Worm (Caenorhabditis elegans) whole organism, L4 larva: Measurements from ENCODE around the gene K11C4.1.

Experiments
- F37D6.2 ChIP-seq: sonication (generic microtip); optimal IDR thresholded peaks from 2 replicates; lab custom pipeline; 2016; ENCODE audit warnings: mild to moderate bottlenecking, missing genetic modification characterization, missing compliant biosample characterization
- F44E2.7 ChIP-seq: fragments of 200-800 bp; sonication (Bioruptor generic); IDR thresholded peaks from 2 replicates; pipeline ENCODE4 v2.1.2; 2022; ENCODE audit warnings: missing genetic modification characterization, missing compliant biosample characterization
- Y75B8A.6 ChIP-seq: fragments of 200-800 bp; sonication (Bioruptor generic); IDR thresholded peaks from 2 replicates; pipeline ENCODE4 v1.3.6; 2022; ENCODE audit warnings: missing genetic modification reagents, missing genetic modification characterization, missing compliant biosample characterization
- ZK337.2 ChIP-seq: fragments of 200-800 bp; sonication (Bioruptor generic); IDR thresholded peaks from 2 replicates; pipeline ENCODE4 v1.3.6; 2022; ENCODE audit warnings: missing genetic modification reagents, missing genetic modification characterization, missing compliant biosample characterization
- aha-1 ChIP-seq: fragments of 150-350 bp; peaks from one replicate; lab custom pipeline; 2014; ENCODE audit warnings: missing biosample characterization, missing genetic modification characterization
- aly-2 ChIP-seq: sonication (generic microtip); optimal IDR thresholded peaks from 2 replicates; lab custom pipeline; 2018; ENCODE audit warnings: missing biosample characterization, missing genetic modification characterization
- ama-1 ChIP-seq: fragments of 150-350 bp; optimal IDR thresholded peaks from 2 replicates; lab custom pipeline; 2014; ENCODE audit warnings: inconsistent platforms, mixed read lengths
- arid-1 ChIP-seq: fragments of 200-800 bp; sonication (Bioruptor generic); conservative IDR thresholded peaks from 2 replicates; pipeline ENCODE4 v1.3.6; 2022; ENCODE audit warnings: missing genetic modification reagents, missing genetic modification characterization, missing compliant biosample characterization
- attf-4 ChIP-seq: sonication (generic microtip); optimal IDR thresholded peaks from 3 replicates; lab custom pipeline; 2017; ENCODE audit warnings: missing biosample characterization, missing genetic modification characterization
- ceh-28 ChIP-seq: fragments of 150-350 bp; optimal IDR thresholded peaks from 2 replicates; lab custom pipeline; 2014; ENCODE audit warnings: missing biosample characterization, missing genetic modification reagents, missing genetic modification characterization
- ceh-32 ChIP-seq: sonication (generic microtip); optimal IDR thresholded peaks from 2 replicates; lab custom pipeline; 2016; ENCODE audit warnings: mild to moderate bottlenecking, missing genetic modification characterization, missing compliant biosample characterization; ENCODE audit not compliant: poor library complexity
- ceh-82 ChIP-seq: sonication (generic microtip); optimal IDR thresholded peaks from 2 replicates; lab custom pipeline; 2017; ENCODE audit warnings: missing biosample characterization, missing genetic modification characterization
- daf-16 ChIP-seq, 3 experiments: sonication (generic microtip); optimal IDR thresholded peaks; 2 replicates each; lab custom pipeline; 2016 to 2017; ENCODE audit warnings: missing genetic modification characterization in 3 of 3, missing genetic modification reagents in 3 of 3, mild to moderate bottlenecking in 2 of 3, missing compliant biosample characterization in 2 of 3, missing biosample characterization in 1 of 3, moderate library complexity in 1 of 3
- daf-8 ChIP-seq: fragments of 200-800 bp; sonication (Bioruptor generic); IDR thresholded peaks from 2 replicates; pipeline ENCODE4 v1.3.6; 2022; ENCODE audit warnings: missing genetic modification characterization, missing compliant biosample characterization
- dmd-8 ChIP-seq: fragments of 200-800 bp; sonication (Bioruptor generic); IDR thresholded peaks from 2 replicates; pipeline ENCODE4 v1.3.6; 2022; ENCODE audit warnings: missing genetic modification characterization, missing compliant biosample characterization
- dmd-9 ChIP-seq: fragments of 200-800 bp; sonication (Bioruptor generic); IDR thresholded peaks from 2 replicates; pipeline ENCODE4 v1.3.6; 2022; ENCODE audit warnings: missing genetic modification reagents, missing genetic modification characterization, missing compliant biosample characterization
- egl-27 ChIP-seq: sonication (generic microtip); optimal IDR thresholded peaks from 3 replicates; lab custom pipeline; 2017; ENCODE audit warnings: missing biosample characterization, missing genetic modification reagents, missing genetic modification characterization
- fkh-10 ChIP-seq: fragments of 150-350 bp; optimal IDR thresholded peaks from 2 replicates; lab custom pipeline; 2014; ENCODE audit warnings: missing biosample characterization, missing genetic modification reagents, missing genetic modification characterization
- gei-8 ChIP-seq: fragments of 200-800 bp; sonication (Bioruptor generic); optimal IDR thresholded peaks from 2 replicates; lab custom pipeline; 2018; ENCODE audit warnings: mild to moderate bottlenecking, missing genetic modification characterization, missing compliant biosample characterization
- hif-1 ChIP-seq, 2 experiments: sonication (generic microtip); optimal IDR thresholded peaks; 2 replicates each; lab custom pipeline; 2016 to 2017; ENCODE audit warnings: missing compliant biosample characterization in 2 of 2, missing genetic modification characterization in 2 of 2, missing genetic modification reagents in 2 of 2, missing genotype in 2 of 2, mild to moderate bottlenecking in 1 of 2
- hlh-30 ChIP-seq: sonication (generic microtip); optimal IDR thresholded peaks from 2 replicates; lab custom pipeline; 2017; ENCODE audit warnings: antibody characterized with exemption, mild to moderate bottlenecking, missing genetic modification characterization, missing compliant biosample characterization; ENCODE audit not compliant: insufficient read depth
- hmg-1.1 ChIP-seq: fragments of 200-800 bp; sonication (Bioruptor generic); IDR thresholded peaks from 2 replicates; pipeline ENCODE4 v1.3.6; 2022; ENCODE audit warnings: missing genetic modification reagents, missing genetic modification characterization, missing compliant biosample characterization
- lin-15B ChIP-seq: fragments of 150-350 bp; sonication (generic microtip); optimal IDR thresholded peaks from 3 replicates; lab custom pipeline; 2014; ENCODE audit warnings: missing biosample characterization, missing genetic modification characterization
- lsy-2 ChIP-seq, 2 experiments: fragments of 150-350 bp in 1 of 2; sonication (generic microtip) in 1 of 2; optimal IDR thresholded peaks; 2 replicates each; lab custom pipeline; 2014 to 2017; ENCODE audit warnings: missing biosample characterization in 2 of 2, missing genetic modification characterization in 2 of 2
- madf-5 ChIP-seq, 2 experiments: fragments of 200-800 bp; sonication (Bioruptor generic); IDR thresholded peaks; 2 replicates each; pipeline ENCODE4 v1.3.6; 2022; ENCODE audit warnings: missing compliant biosample characterization in 2 of 2, missing genetic modification characterization in 2 of 2
- mdl-1 ChIP-seq, 2 experiments: fragments of 150-350 bp in 1 of 2; sonication (generic microtip) in 1 of 2; optimal IDR thresholded peaks; 2 replicates each; lab custom pipeline; 2014 to 2017; ENCODE audit warnings: missing biosample characterization in 2 of 2, missing genetic modification characterization in 2 of 2
- mdt-29 ChIP-seq: fragments of 200-800 bp; sonication (Bioruptor generic); IDR thresholded peaks from 2 replicates; pipeline ENCODE4 v1.3.6; 2022; ENCODE audit warnings: missing genetic modification reagents, missing genetic modification characterization, missing compliant biosample characterization
- mep-1 ChIP-seq: fragments of 150-350 bp; sonication (generic microtip); optimal IDR thresholded peaks from 3 replicates; lab custom pipeline; 2014; ENCODE audit warnings: missing biosample characterization, missing genetic modification characterization
- mxl-3 ChIP-seq: fragments of 200-800 bp; sonication (Bioruptor generic); optimal IDR thresholded peaks from 2 replicates; lab custom pipeline; 2018; ENCODE audit warnings: mild to moderate bottlenecking, missing genetic modification characterization, missing compliant biosample characterization
- nhr-10 ChIP-seq: fragments of 150-350 bp; optimal IDR thresholded peaks from 2 replicates; lab custom pipeline; 2014; ENCODE audit warnings: missing biosample characterization, missing genetic modification characterization
- nhr-102 ChIP-seq: sonication (generic microtip); optimal IDR thresholded peaks from 2 replicates; lab custom pipeline; 2016; ENCODE audit warnings: mild to moderate bottlenecking, missing genetic modification characterization, moderate library complexity, missing compliant biosample characterization
- nhr-11 ChIP-seq: fragments of 150-350 bp; optimal IDR thresholded peaks from 2 replicates; lab custom pipeline; 2014; ENCODE audit warnings: missing biosample characterization, missing genetic modification characterization
- nhr-237 ChIP-seq: sonication (generic microtip); optimal IDR thresholded peaks from 2 replicates; lab custom pipeline; 2017; ENCODE audit warnings: missing biosample characterization, missing genetic modification characterization
- nhr-28 ChIP-seq: fragments of 150-350 bp; optimal IDR thresholded peaks from 2 replicates; lab custom pipeline; 2014; ENCODE audit warnings: missing biosample characterization, missing genetic modification characterization
- nhr-48 ChIP-seq: sonication (generic microtip); optimal IDR thresholded peaks from 2 replicates; lab custom pipeline; 2016; ENCODE audit warnings: mild to moderate bottlenecking, missing genetic modification characterization, missing compliant biosample characterization
- nhr-6 ChIP-seq: fragments of 150-350 bp; optimal IDR thresholded peaks from 2 replicates; lab custom pipeline; 2014; ENCODE audit warnings: missing biosample characterization, missing genetic modification characterization
- nhr-77 ChIP-seq: fragments of 150-350 bp; optimal IDR thresholded peaks from 2 replicates; lab custom pipeline; 2014; ENCODE audit warnings: missing biosample characterization, missing genetic modification characterization
- pha-4 ChIP-seq, 2 experiments: fragments of 150-350 bp in 1 of 2; fragments of 200-800 bp in 1 of 2; sonication (Bioruptor generic) in 1 of 2; IDR thresholded peaks in 1 of 2; optimal IDR thresholded peaks in 1 of 2; 2 replicates each; pipeline versions ENCODE4 v1.3.6 to Lab custom; 2014 to 2022; ENCODE audit warnings: missing genetic modification characterization in 2 of 2, missing genetic modification reagents in 2 of 2, missing biosample characterization in 1 of 2, missing compliant biosample characterization in 1 of 2
- sdz-12 ChIP-seq: fragments of 200-800 bp; sonication (Bioruptor generic); optimal IDR thresholded peaks from 2 replicates; lab custom pipeline; 2018; ENCODE audit warnings: mild to moderate bottlenecking, missing genetic modification characterization, missing compliant biosample characterization
- skn-1 ChIP-seq: fragments of 150-350 bp; optimal IDR thresholded peaks from 2 replicates; lab custom pipeline; 2014; ENCODE audit warnings: missing biosample characterization, missing genetic modification characterization
- unc-130 ChIP-seq: sonication (generic microtip); optimal IDR thresholded peaks from 2 replicates; lab custom pipeline; 2016; ENCODE audit warnings: missing genetic modification reagents, missing genetic modification characterization, missing compliant biosample characterization
- unc-62 ChIP-seq, 3 experiments: fragments of 150-350 bp in 1 of 3; sonication (generic microtip); optimal IDR thresholded peaks in 2 of 3; peaks in 1 of 3; 1 replicate in 1 of 3; 2 replicates in 2 of 3; lab custom pipeline; 2014 to 2017; ENCODE audit warnings: missing biosample characterization in 3 of 3, missing genetic modification characterization in 3 of 3, missing genetic modification reagents in 3 of 3, missing genotype in 1 of 3
- vab-7 ChIP-seq: fragments of 200-800 bp; sonication (Bioruptor generic); IDR thresholded peaks from 2 replicates; pipeline ENCODE4 v1.3.6; 2022; ENCODE audit warnings: missing genetic modification reagents, missing genetic modification characterization, missing compliant biosample characterization
- ztf-11 ChIP-seq: fragments of 150-350 bp; optimal IDR thresholded peaks from 2 replicates; lab custom pipeline; 2014; ENCODE audit warnings: missing biosample characterization, missing genetic modification characterization

K11C4.1 gene

DNA sequence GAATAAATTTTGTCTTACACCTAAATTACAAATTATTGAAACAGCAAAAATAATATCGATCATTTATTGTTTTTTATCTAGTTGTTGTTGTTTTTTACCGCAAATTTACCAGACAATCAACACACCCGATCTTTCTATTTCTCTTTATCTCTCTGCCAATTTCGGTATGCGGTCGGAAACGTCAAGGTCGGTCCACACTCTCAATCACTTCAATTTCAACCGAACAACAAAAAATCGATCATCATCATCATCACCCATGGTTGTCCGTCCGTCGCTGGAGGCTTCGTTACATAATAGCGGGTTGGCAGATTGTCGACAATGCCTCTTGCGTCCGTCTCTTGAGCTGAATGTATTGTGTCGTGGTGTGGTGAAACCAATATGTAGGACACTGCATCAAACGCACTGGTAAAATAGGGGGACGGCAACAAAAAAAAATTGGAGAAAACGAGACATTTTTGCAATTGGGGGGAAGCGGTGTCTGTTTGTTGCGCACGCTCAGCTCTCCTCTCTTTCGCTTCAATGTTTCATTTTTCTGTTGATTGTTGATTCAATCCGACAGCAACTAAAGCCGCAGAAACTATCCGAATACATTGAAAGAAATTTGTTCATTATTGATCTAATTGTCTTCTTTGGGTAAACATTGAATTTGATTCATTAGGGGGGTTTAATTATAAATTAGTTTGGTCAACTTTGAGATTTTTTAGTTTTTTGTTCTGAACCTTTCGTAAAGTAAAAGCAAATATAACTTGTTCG lies 19.9 kb upstream of the K11C4.1 start:
- TF ChIP-seq sdz-12 (GFP tag; lab: Kevin White, UChicago) (no peak), F37D6.2 (tag; lab: Kevin White, UChicago) (no peak), aha-1 (tag; lab: Kevin White, UChicago) (no peak), skn-1 (tag; lab: Kevin White, UChicago) (no peak), pha-4 (GFP tag; IDR thresholded peaks at IDR 0.05; lab: Robert Waterston, UW) (no peak), pha-4 (tag; optimal IDR thresholded peaks at IDR 0.05; lab: Kevin White, UChicago) (peak; percentile 58), lsy-2 (tag; optimal IDR thresholded peaks at IDR 0.05; lab: Kevin White, UChicago) (peak in 1 of 2 experiments; percentile 8), mxl-3 (peak; percentile 0), hmg-1.1 (GFP tag; lab: Robert Waterston, UW) (peak; percentile 28; the same call in 1 of the 2 replicates), fkh-10 (GFP tag; lab: Kevin White, UChicago) (no peak), nhr-11 (tag; lab: Kevin White, UChicago) (no peak), ceh-28 (tag; lab: Kevin White, UChicago) (no peak), unc-62 (GFP tag; optimal IDR thresholded peaks at IDR 0.05 in 1 of 2; lab: Kevin White, UChicago) (peak in 1 of 2 experiments; percentile 95), unc-62 (tag; optimal IDR thresholded peaks at IDR 0.05; lab: Kevin White, UChicago) (no peak), Y75B8A.6 (no peak), mep-1 (peak; percentile 19), mdt-29 (GFP tag; lab: Robert Waterston, UW) (no peak), dmd-9 (GFP tag; lab: Robert Waterston, UW) (0 out of 2 replicates have a peak, but pooled peaks have one; percentile 40), dmd-8 (GFP tag; lab: Robert Waterston, UW) (no peak), nhr-237 (tag; lab: Kevin White, UChicago) (no peak), ceh-82 (tag; lab: Kevin White, UChicago) (no peak), hlh-30 (tag; lab: Kevin White, UChicago) (no peak), ama-1 (no peak), mdl-1 (tag; optimal IDR thresholded peaks at IDR 0.05; lab: Kevin White, UChicago) (no peak), lin-15B (tag; lab: Kevin White, UChicago) (no peak)

DNA sequence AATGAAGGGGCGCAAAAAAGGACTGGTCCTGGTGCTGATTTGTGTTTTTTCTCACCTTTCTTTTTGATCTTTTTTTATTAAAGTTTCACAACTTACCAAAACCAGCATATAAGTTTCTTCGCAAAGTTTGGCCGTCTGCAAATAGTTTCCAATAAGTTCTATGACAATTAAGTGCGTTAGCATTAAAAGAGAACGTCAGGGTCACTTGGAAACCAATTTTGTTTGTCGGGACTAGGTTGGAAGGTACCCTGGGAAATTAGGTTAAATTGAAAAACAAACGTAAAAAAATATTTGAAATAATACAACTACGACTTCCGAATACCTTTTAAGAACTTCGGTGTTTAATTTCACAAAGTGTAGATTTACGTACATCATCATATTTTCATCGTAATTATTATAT lies 18.2 kb upstream of the K11C4.1 start:
- no peak for TF ChIP-seq hmg-1.1 (GFP tag; lab: Robert Waterston, UW)
- no peak for TF ChIP-seq fkh-10 (GFP tag; lab: Kevin White, UChicago)
- no peak for TF ChIP-seq nhr-77 (tag; lab: Kevin White, UChicago)
- peak; percentile 67 for TF ChIP-seq aha-1 (tag; lab: Kevin White, UChicago)
- TF ChIP-seq unc-62 (GFP tag; optimal IDR thresholded peaks at IDR 0.05 in 1 of 2; lab: Kevin White, UChicago) = peak in 1 of 2 experiments; percentile 98
- no peak for TF ChIP-seq unc-62 (tag; optimal IDR thresholded peaks at IDR 0.05; lab: Kevin White, UChicago)

DNA sequence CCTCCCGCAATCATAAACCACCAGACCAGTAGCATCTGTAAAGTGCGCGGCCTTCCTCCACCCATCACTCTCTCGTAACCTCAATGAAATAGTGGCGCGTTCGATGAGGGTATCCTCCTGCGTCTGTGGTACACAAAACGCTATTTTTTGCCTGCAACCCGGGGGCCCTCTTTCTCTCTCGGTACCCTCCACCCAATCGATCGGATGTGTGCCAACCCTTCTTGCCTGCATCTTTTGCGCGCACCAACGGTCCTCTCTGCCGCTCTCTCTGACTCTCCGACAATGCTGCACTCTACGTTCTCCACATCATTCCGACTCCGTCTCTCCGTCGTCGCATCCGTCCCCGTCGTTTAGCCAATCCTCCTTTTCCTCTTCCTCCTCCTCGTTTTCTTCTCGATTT lies 17.3 kb upstream of the K11C4.1 start:
- TF ChIP-seq nhr-48 (tag; lab: Kevin White, UChicago) (peak; percentile 30), F44E2.7 (GFP tag; lab: Robert Waterston, UW) (no peak), ama-1 (no peak), aly-2 (no peak), unc-130 (GFP tag; lab: Kevin White, UChicago) (no peak), ZK337.2 (GFP tag; lab: Robert Waterston, UW) (no peak), nhr-10 (no peak), daf-16 (GFP tag; optimal IDR thresholded peaks at IDR 0.05; lab: Kevin White, UChicago) (peak in 1 of 2 experiments; percentile 62), daf-16 (tag; optimal IDR thresholded peaks at IDR 0.05; lab: Kevin White, UChicago) (no peak), ceh-32 (tag; lab: Kevin White, UChicago) (no peak), fkh-10 (GFP tag; lab: Kevin White, UChicago) (peak; percentile 80), hif-1 (tag; optimal IDR thresholded peaks at IDR 0.05; lab: Kevin White, UChicago) (peak in 1 of 2 experiments; percentile 60), hlh-30 (tag; lab: Kevin White, UChicago) (peak; percentile 52), nhr-28 (tag; lab: Kevin White, UChicago) (peak; percentile 49), lsy-2 (tag; optimal IDR thresholded peaks at IDR 0.05; lab: Kevin White, UChicago) (peak; percentile 34 to 63), daf-8 (GFP tag; lab: Robert Waterston, UW) (no peak), madf-5 (GFP tag; IDR thresholded peaks at IDR 0.05; lab: Robert Waterston, UW) (no peak), gei-8 (GFP tag; lab: Kevin White, UChicago) (no peak), skn-1 (tag; lab: Kevin White, UChicago) (no peak), nhr-6 (tag; lab: Kevin White, UChicago) (peak; percentile 14), ceh-82 (tag; lab: Kevin White, UChicago) (no peak), ztf-11 (tag; lab: Kevin White, UChicago) (no peak), attf-4 (no peak), vab-7 (GFP tag; lab: Robert Waterston, UW) (no peak), mep-1 (peak; percentile 80), egl-27 (no peak), arid-1 (GFP tag; lab: Robert Waterston, UW) (no peak), nhr-102 (tag; lab: Kevin White, UChicago) (no peak)
